Worm (Caenorhabditis elegans): ENCODE results near the gene sap-49.

ce11 chrII:8052172-8052571 lies 16.6 kb upstream of the sap-49 start:
- no peak for TF ChIP-seq aly-2 (tag; optimal IDR thresholded peaks at IDR 0.05)
- TF ChIP-seq elt-3 (tag; optimal IDR thresholded peaks at IDR 0.05) = no peak
- TF ChIP-seq lin-13 (GFP tag; optimal IDR thresholded peaks at IDR 0.05) = no peak
- TF ChIP-seq dmd-4 (tag; optimal IDR thresholded peaks at IDR 0.05) = no peak
- TF ChIP-seq ZK546.5 (tag; optimal IDR thresholded peaks at IDR 0.05) = no peak
- TF ChIP-seq ceh-82 (tag; optimal IDR thresholded peaks at IDR 0.05) = no peak
- no peak for TF ChIP-seq ama-1 (optimal IDR thresholded peaks at IDR 0.05)
- TF ChIP-seq nhr-77 (tag; optimal IDR thresholded peaks at IDR 0.05) = no peak
- TF ChIP-seq crh-2 (tag; optimal IDR thresholded peaks at IDR 0.05) = no peak
- TF ChIP-seq F13H6.1 (tag; optimal IDR thresholded peaks at IDR 0.05) = no peak
